Fruit fly (Drosophila melanogaster): ENCODE results near the gene CG2841.

The CG2841 gene

DNA sequence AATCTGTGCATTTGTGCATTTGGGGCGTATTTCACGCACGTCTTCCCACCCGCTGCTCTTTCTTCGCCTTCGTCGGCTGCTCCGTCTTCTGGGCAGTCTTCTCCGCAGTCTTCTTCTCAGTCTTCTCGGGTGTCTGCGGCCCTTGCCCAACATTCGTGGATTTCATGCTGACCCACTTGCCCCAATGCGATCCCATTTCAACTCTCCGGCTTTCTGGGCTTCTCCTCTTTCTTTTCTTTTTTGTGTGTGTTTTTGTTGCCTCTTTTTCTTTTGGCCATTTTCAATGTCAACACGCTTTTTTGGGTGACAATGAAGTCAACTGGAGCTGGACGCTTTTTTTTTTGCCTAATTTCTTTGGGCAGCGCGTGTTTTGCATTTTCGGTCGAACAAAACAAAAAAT is 5.2 kb downstream of the CG2841 start:
- no peak for TF ChIP-seq Hr83 (GFP tag; optimal IDR thresholded peaks at IDR 0.05; ENCODE audit: poor library complexity, severe bottlenecking)
- TF ChIP-seq psq (GFP tag; optimal IDR thresholded peaks at IDR 0.05): peak; percentile 56

- TF ChIP-seq Rel (GFP tag; optimal IDR thresholded peaks at IDR 0.05) (no peak), Rel (tag; optimal IDR thresholded peaks at IDR 0.05) (peak; percentile 39), dl (GFP tag; optimal IDR thresholded peaks at IDR 0.05; ENCODE audit: insufficient read depth in 1 of 2, partially characterized antibody in 2 of 2) (no peak), Jra (GFP tag; optimal IDR thresholded peaks at IDR 0.05) (peak; percentile 58), Dif (GFP tag; optimal IDR thresholded peaks at IDR 0.05; ENCODE audit: partially characterized antibody) (no peak), ey (GFP tag; optimal IDR thresholded peaks at IDR 0.05) (peak; percentile 78), woc (GFP tag; optimal IDR thresholded peaks at IDR 0.05) (peak; percentile 64), Hr78 (GFP tag; optimal IDR thresholded peaks at IDR 0.05) (no peak), Mio (GFP tag; optimal IDR thresholded peaks at IDR 0.05) (no peak), Myc (optimal IDR thresholded peaks at IDR 0.05) (no peak), dmrt93B (GFP tag; optimal IDR thresholded peaks at IDR 0.05) (peak; percentile 88), CrebA (GFP tag; optimal IDR thresholded peaks at IDR 0.05; ENCODE audit: borderline replicate concordance) (no peak), dsf (GFP tag; optimal IDR thresholded peaks at IDR 0.05; ENCODE audit: borderline replicate concordance) (peak; percentile 34), br (GFP tag; optimal IDR thresholded peaks at IDR 0.05) (peak; percentile 84), Hnf4 (GFP tag; optimal IDR thresholded peaks at IDR 0.05) (peak; percentile 73), Sp1 (GFP tag; optimal IDR thresholded peaks at IDR 0.05) (peak; percentile 81), Abd-B (GFP tag; optimal IDR thresholded peaks at IDR 0.05) (no peak), Hr83 (GFP tag; optimal IDR thresholded peaks at IDR 0.05; ENCODE audit: poor library complexity, severe bottlenecking) (no peak), tai (GFP tag; optimal IDR thresholded peaks at IDR 0.05) (peak; percentile 74), GATAd (GFP tag; optimal IDR thresholded peaks at IDR 0.05) (no peak), lola (GFP tag; optimal IDR thresholded peaks at IDR 0.05) (no peak), sage (GFP tag; optimal IDR thresholded peaks at IDR 0.05) (peak; percentile 72), pan (optimal IDR thresholded peaks at IDR 0.05) (no peak), usp (GFP tag; optimal IDR thresholded peaks at IDR 0.05) (no peak), Dfd (GFP tag; optimal IDR thresholded peaks at IDR 0.05) (no peak), jim (GFP tag; optimal IDR thresholded peaks at IDR 0.05) (no peak), brk (GFP tag; optimal IDR thresholded peaks at IDR 0.05) (peak; percentile 32), psq (GFP tag; optimal IDR thresholded peaks at IDR 0.05) (peak; percentile 68), HLH106 (tag; optimal IDR thresholded peaks at IDR 0.05) (peak; percentile 85), CG32264 (GFP tag; optimal IDR thresholded peaks at IDR 0.05) (peak; percentile 34), sv (GFP tag; optimal IDR thresholded peaks at IDR 0.05) (no peak), foxo (GFP tag; optimal IDR thresholded peaks at IDR 0.05) (peak in 1 of 2 experiments; percentile 87), OdsH (GFP tag; optimal IDR thresholded peaks at IDR 0.05) (peak; percentile 71), h (GFP tag; optimal IDR thresholded peaks at IDR 0.05) (peak; percentile 87), CG9705 (GFP tag; optimal IDR thresholded peaks at IDR 0.05) (peak; percentile 90), Vsx2 (GFP tag; optimal IDR thresholded peaks at IDR 0.05; ENCODE audit: partially characterized antibody) (no peak), fru (GFP tag; optimal IDR thresholded peaks at IDR 0.05) (peak; percentile 89), N (GFP tag; optimal IDR thresholded peaks at IDR 0.05) (no peak), rgr (GFP tag; optimal IDR thresholded peaks at IDR 0.05) (peak; percentile 85)
Measured at dm6 chrX:2359845-2360244, 6.3 kb downstream of the CG2841 start.

- no peak for TF ChIP-seq dmrt93B (GFP tag; optimal IDR thresholded peaks at IDR 0.05)
- no peak for TF ChIP-seq Dif (GFP tag; optimal IDR thresholded peaks at IDR 0.05; ENCODE audit: partially characterized antibody)
- no peak for TF ChIP-seq lola (GFP tag; optimal IDR thresholded peaks at IDR 0.05)
- no peak for TF ChIP-seq brk (GFP tag; optimal IDR thresholded peaks at IDR 0.05)
- TF ChIP-seq h (GFP tag; optimal IDR thresholded peaks at IDR 0.05): no peak
- no peak for TF ChIP-seq Dfd (GFP tag; optimal IDR thresholded peaks at IDR 0.05)
- TF ChIP-seq CG9705 (GFP tag; optimal IDR thresholded peaks at IDR 0.05): no peak
- TF ChIP-seq pan (optimal IDR thresholded peaks at IDR 0.05): no peak
- TF ChIP-seq Hnf4 (GFP tag; optimal IDR thresholded peaks at IDR 0.05): no peak
- no peak for TF ChIP-seq HLH106 (tag; optimal IDR thresholded peaks at IDR 0.05)
- TF ChIP-seq usp (GFP tag; optimal IDR thresholded peaks at IDR 0.05): no peak
- TF ChIP-seq Hr78 (GFP tag; optimal IDR thresholded peaks at IDR 0.05): no peak
- TF ChIP-seq OdsH (GFP tag; optimal IDR thresholded peaks at IDR 0.05): no peak
- TF ChIP-seq N (GFP tag; optimal IDR thresholded peaks at IDR 0.05): no peak
- no peak for TF ChIP-seq psq (GFP tag; optimal IDR thresholded peaks at IDR 0.05)
Measured at dm6 chrX:2358195-2358594, 8.0 kb downstream of the CG2841 start.

Measured in whole organism, wandering third instar larva.